Worm (Caenorhabditis elegans): ENCODE measurements around the gene swsn-7.

ce11 chrII:8016167-8016566 lies 11.4 kb downstream of the swsn-7 start:
- TF ChIP-seq nhr-67 (tag; optimal IDR thresholded peaks at IDR 0.05), result no peak
- TF ChIP-seq nhr-12 (tag; optimal IDR thresholded peaks at IDR 0.05), result no peak
- no peak for TF ChIP-seq nhr-11 (tag; optimal IDR thresholded peaks at IDR 0.05)
- peak; percentile 81 for TF ChIP-seq ama-1 (optimal IDR thresholded peaks at IDR 0.05)
- TF ChIP-seq zag-1 (tag; optimal IDR thresholded peaks at IDR 0.05), result no peak
- TF ChIP-seq fos-1 (tag; optimal IDR thresholded peaks at IDR 0.05), result no peak
